Worm (Caenorhabditis elegans) whole organism, L4 larva: ENCODE data around the gene Y80D4G.2.

Experiments
- F37D6.2 ChIP-seq: sonication (generic microtip); optimal IDR thresholded peaks from 2 replicates; lab custom pipeline; 2016; ENCODE audit warnings: mild to moderate bottlenecking, missing genetic modification characterization, missing compliant biosample characterization
- T20F7.1 ChIP-seq: fragments of 200-800 bp; sonication (Bioruptor generic); optimal IDR thresholded peaks from 2 replicates; lab custom pipeline; 2018; ENCODE audit warnings: mild to moderate bottlenecking, missing genetic modification characterization, missing compliant biosample characterization
- Y48G9A.11 ChIP-seq: fragments of 200-800 bp; sonication (Bioruptor generic); IDR thresholded peaks from 2 replicates; pipeline ENCODE4 v1.3.6; 2022; ENCODE audit warnings: missing genetic modification reagents, missing genetic modification characterization, missing compliant biosample characterization
- Y75B8A.6 ChIP-seq: fragments of 200-800 bp; sonication (Bioruptor generic); IDR thresholded peaks from 2 replicates; pipeline ENCODE4 v1.3.6; 2022; ENCODE audit warnings: missing genetic modification reagents, missing genetic modification characterization, missing compliant biosample characterization
- ZK337.2 ChIP-seq: fragments of 200-800 bp; sonication (Bioruptor generic); IDR thresholded peaks from 2 replicates; pipeline ENCODE4 v1.3.6; 2022; ENCODE audit warnings: missing genetic modification reagents, missing genetic modification characterization, missing compliant biosample characterization
- aha-1 ChIP-seq: fragments of 150-350 bp; peaks from one replicate; lab custom pipeline; 2014; ENCODE audit warnings: missing biosample characterization, missing genetic modification characterization
- ceh-20 ChIP-seq: fragments of 200-800 bp; sonication (Bioruptor generic); IDR thresholded peaks from 2 replicates; pipeline ENCODE4 v1.3.6; 2022; ENCODE audit warnings: missing genetic modification reagents, missing genetic modification characterization, missing compliant biosample characterization
- ceh-32 ChIP-seq: sonication (generic microtip); optimal IDR thresholded peaks from 2 replicates; lab custom pipeline; 2016; ENCODE audit warnings: mild to moderate bottlenecking, missing genetic modification characterization, missing compliant biosample characterization; ENCODE audit not compliant: poor library complexity
- cey-2 ChIP-seq: sonication (generic microtip); optimal IDR thresholded peaks from 3 replicates; lab custom pipeline; 2017; ENCODE audit warnings: missing genetic modification characterization, mild to moderate bottlenecking, missing compliant biosample characterization, antibody characterized with exemption, borderline replicate concordance; ENCODE audit not compliant: insufficient read depth
- daf-16 ChIP-seq, 3 experiments: sonication (generic microtip); optimal IDR thresholded peaks; 2 replicates each; lab custom pipeline; 2016 to 2017; ENCODE audit warnings: missing genetic modification characterization in 3 of 3, missing genetic modification reagents in 3 of 3, mild to moderate bottlenecking in 2 of 3, missing compliant biosample characterization in 2 of 3, missing biosample characterization in 1 of 3, moderate library complexity in 1 of 3
- dmd-6 ChIP-seq: fragments of 200-800 bp; sonication (Bioruptor generic); IDR thresholded peaks from 2 replicates; pipeline ENCODE4 v1.3.6; 2022; ENCODE audit warnings: missing genetic modification reagents, missing genetic modification characterization, missing compliant biosample characterization
- duxl-1 ChIP-seq: sonication (generic microtip); optimal IDR thresholded peaks from 2 replicates; lab custom pipeline; 2016; ENCODE audit warnings: mild to moderate bottlenecking, missing genetic modification characterization, moderate library complexity, missing compliant biosample characterization; ENCODE audit not compliant: poor library complexity
- egl-27 ChIP-seq: sonication (generic microtip); optimal IDR thresholded peaks from 3 replicates; lab custom pipeline; 2017; ENCODE audit warnings: missing biosample characterization, missing genetic modification reagents, missing genetic modification characterization
- gei-8 ChIP-seq: fragments of 200-800 bp; sonication (Bioruptor generic); optimal IDR thresholded peaks from 2 replicates; lab custom pipeline; 2018; ENCODE audit warnings: mild to moderate bottlenecking, missing genetic modification characterization, missing compliant biosample characterization
- lsy-2 ChIP-seq, 2 experiments: fragments of 150-350 bp in 1 of 2; sonication (generic microtip) in 1 of 2; optimal IDR thresholded peaks; 2 replicates each; lab custom pipeline; 2014 to 2017; ENCODE audit warnings: missing biosample characterization in 2 of 2, missing genetic modification characterization in 2 of 2
- mep-1 ChIP-seq: fragments of 150-350 bp; sonication (generic microtip); optimal IDR thresholded peaks from 3 replicates; lab custom pipeline; 2014; ENCODE audit warnings: missing biosample characterization, missing genetic modification characterization
- mxl-3 ChIP-seq: fragments of 200-800 bp; sonication (Bioruptor generic); optimal IDR thresholded peaks from 2 replicates; lab custom pipeline; 2018; ENCODE audit warnings: mild to moderate bottlenecking, missing genetic modification characterization, missing compliant biosample characterization
- nhr-10 ChIP-seq: fragments of 150-350 bp; optimal IDR thresholded peaks from 2 replicates; lab custom pipeline; 2014; ENCODE audit warnings: missing biosample characterization, missing genetic modification characterization
- nhr-11 ChIP-seq: fragments of 150-350 bp; optimal IDR thresholded peaks from 2 replicates; lab custom pipeline; 2014; ENCODE audit warnings: missing biosample characterization, missing genetic modification characterization
- nhr-76 ChIP-seq: fragments of 150-350 bp; optimal IDR thresholded peaks from 2 replicates; lab custom pipeline; 2014; ENCODE audit warnings: missing biosample characterization, missing genetic modification characterization
- nhr-77 ChIP-seq: fragments of 150-350 bp; optimal IDR thresholded peaks from 2 replicates; lab custom pipeline; 2014; ENCODE audit warnings: missing biosample characterization, missing genetic modification characterization
- rbr-2 ChIP-seq: sonication (generic microtip); optimal IDR thresholded peaks from 2 replicates; lab custom pipeline; 2016; ENCODE audit warnings: missing genotype, missing genetic modification characterization, missing compliant biosample characterization
- spr-1 ChIP-seq: sonication (generic microtip); optimal IDR thresholded peaks from 2 replicates; lab custom pipeline; 2016; ENCODE audit warnings: mild to moderate bottlenecking, missing genetic modification characterization, missing compliant biosample characterization
- tra-1 ChIP-seq: fragments of 200-800 bp; sonication (Bioruptor generic); IDR thresholded peaks from 2 replicates; pipeline ENCODE4 v1.3.6; 2022; ENCODE audit warnings: missing genetic modification reagents, missing genetic modification characterization, missing compliant biosample characterization
- unc-130 ChIP-seq: sonication (generic microtip); optimal IDR thresholded peaks from 2 replicates; lab custom pipeline; 2016; ENCODE audit warnings: missing genetic modification reagents, missing genetic modification characterization, missing compliant biosample characterization
- unc-62 ChIP-seq, 3 experiments: fragments of 150-350 bp in 1 of 3; sonication (generic microtip); optimal IDR thresholded peaks in 2 of 3; peaks in 1 of 3; 1 replicate in 1 of 3; 2 replicates in 2 of 3; lab custom pipeline; 2014 to 2017; ENCODE audit warnings: missing biosample characterization in 3 of 3, missing genetic modification characterization in 3 of 3, missing genetic modification reagents in 3 of 3, missing genotype in 1 of 3
- zag-1 ChIP-seq: fragments of 150-350 bp; optimal IDR thresholded peaks from 2 replicates; lab custom pipeline; 2014; ENCODE audit warnings: missing biosample characterization, missing genetic modification characterization
- zfp-3 ChIP-seq: fragments of 200-800 bp; sonication (Bioruptor generic); conservative IDR thresholded peaks from 2 replicates; pipeline ENCODE4 v1.3.6; 2022; ENCODE audit warnings: missing genetic modification reagents, missing genetic modification characterization, missing compliant biosample characterization

Gene Y80D4G.2

ce11 chrIII:7553693-7554226 lies 40.6 kb downstream of the Y80D4G.2 start:
- TF ChIP-seq egl-27 (tag; lab: Kevin White, UChicago): no peak
- no peak for TF ChIP-seq spr-1 (tag; lab: Kevin White, UChicago)
- peak; percentile 36 for TF ChIP-seq aha-1
- TF ChIP-seq unc-130: no peak
- no peak for TF ChIP-seq dmd-6 (GFP tag; lab: Robert Waterston, UW)
- TF ChIP-seq nhr-10 (tag; lab: Kevin White, UChicago): no peak
- TF ChIP-seq unc-62 (GFP tag; optimal IDR thresholded peaks at IDR 0.05 in 1 of 2; lab: Kevin White, UChicago): peak in 1 of 2 experiments; percentile 92
- no peak for TF ChIP-seq unc-62 (tag; optimal IDR thresholded peaks at IDR 0.05; lab: Kevin White, UChicago)
- TF ChIP-seq zfp-3 (GFP tag; lab: Robert Waterston, UW): no peak
- TF ChIP-seq zag-1: no peak

ce11 chrIII:7552859-7553258 lies 41.5 kb downstream of the Y80D4G.2 start:
- TF ChIP-seq rbr-2 (tag; lab: Kevin White, UChicago): no peak
- TF ChIP-seq lsy-2 (tag; optimal IDR thresholded peaks at IDR 0.05; lab: Kevin White, UChicago): peak in 1 of 2 experiments; percentile 13
- TF ChIP-seq ceh-32: no peak
- no peak for TF ChIP-seq nhr-76
- peak in 1 of 2 experiments; percentile 99 for TF ChIP-seq unc-62 (GFP tag; optimal IDR thresholded peaks at IDR 0.05 in 1 of 2; lab: Kevin White, UChicago)
- TF ChIP-seq unc-62 (tag; optimal IDR thresholded peaks at IDR 0.05; lab: Kevin White, UChicago): no peak

- TF ChIP-seq F37D6.2 (tag; lab: Kevin White, UChicago) (no peak), ZK337.2 (no peak), cey-2 (tag; lab: Kevin White, UChicago) (no peak), mep-1 (no peak), Y48G9A.11 (GFP tag; lab: Robert Waterston, UW) (no peak), nhr-77 (no peak), unc-130 (no peak), T20F7.1 (GFP tag; lab: Kevin White, UChicago) (no peak), tra-1 (GFP tag; lab: Robert Waterston, UW) (no peak), rbr-2 (tag; lab: Kevin White, UChicago) (no peak), mxl-3 (no peak)
Measured at ce11 chrIII:7550979-7551378, 43.4 kb downstream of the Y80D4G.2 start.

- TF ChIP-seq gei-8 (GFP tag; lab: Kevin White, UChicago): no peak
- peak in 1 of 2 experiments; percentile 15 for TF ChIP-seq daf-16 (GFP tag; optimal IDR thresholded peaks at IDR 0.05; lab: Kevin White, UChicago)
- TF ChIP-seq daf-16 (tag; optimal IDR thresholded peaks at IDR 0.05; lab: Kevin White, UChicago): no peak
- TF ChIP-seq unc-62 (GFP tag; optimal IDR thresholded peaks at IDR 0.05 in 1 of 2; lab: Kevin White, UChicago): peak in 1 of 2 experiments; percentile 81
- no peak for TF ChIP-seq unc-62 (tag; optimal IDR thresholded peaks at IDR 0.05; lab: Kevin White, UChicago)
- TF ChIP-seq duxl-1 (tag; lab: Kevin White, UChicago): no peak
- peak; percentile 44 for TF ChIP-seq nhr-11
- TF ChIP-seq rbr-2 (tag; lab: Kevin White, UChicago): no peak
- TF ChIP-seq lsy-2 (tag; optimal IDR thresholded peaks at IDR 0.05; lab: Kevin White, UChicago): peak in 1 of 2 experiments; percentile 51
- TF ChIP-seq ceh-20 (GFP tag; lab: Robert Waterston, UW): 0 out of 2 replicates have a peak, but pooled peaks have one; percentile 40
Measured at ce11 chrIII:7548963-7549362, 45.4 kb downstream of the Y80D4G.2 start.

- peak in 1 of 2 experiments; percentile 56 for TF ChIP-seq unc-62 (GFP tag; optimal IDR thresholded peaks at IDR 0.05 in 1 of 2; lab: Kevin White, UChicago)
- no peak for TF ChIP-seq unc-62 (tag; optimal IDR thresholded peaks at IDR 0.05; lab: Kevin White, UChicago)
- TF ChIP-seq rbr-2 (tag; lab: Kevin White, UChicago): no peak
- TF ChIP-seq aha-1: peak; percentile 53
- TF ChIP-seq daf-16 (GFP tag; optimal IDR thresholded peaks at IDR 0.05; lab: Kevin White, UChicago): peak in 1 of 2 experiments; percentile 90
- no peak for TF ChIP-seq daf-16 (tag; optimal IDR thresholded peaks at IDR 0.05; lab: Kevin White, UChicago)
Measured at ce11 chrIII:7545189-7545588, 49.2 kb downstream of the Y80D4G.2 start.

- TF ChIP-seq daf-16 (GFP tag; optimal IDR thresholded peaks at IDR 0.05; lab: Kevin White, UChicago): peak in 1 of 2 experiments; percentile 72
- TF ChIP-seq daf-16 (tag; optimal IDR thresholded peaks at IDR 0.05; lab: Kevin White, UChicago): no peak
- peak; percentile 23 for TF ChIP-seq nhr-11
- no peak for TF ChIP-seq Y75B8A.6 (GFP tag; lab: Robert Waterston, UW)
- peak in 1 of 2 experiments; percentile 10 for TF ChIP-seq lsy-2 (tag; optimal IDR thresholded peaks at IDR 0.05; lab: Kevin White, UChicago)
Measured at ce11 chrIII:7544211-7544610, 50.2 kb downstream of the Y80D4G.2 start.
